Fruit fly (Drosophila melanogaster) whole organism, embryonic: ENCODE data around the gene CG42671.

ENCODE experiments used
- Awh ChIP-seq: fragments of 200-800 bp; sonication (Bioruptor generic); IDR thresholded peaks from 2 replicates; pipeline ENCODE4, ENCODE4 v1.3.6; 2022; ENCODE audit warnings: missing biosample characterization, missing genetic modification characterization
- CG11504 ChIP-seq: fragments of 200-800 bp; sonication (Bioruptor generic); optimal IDR thresholded peaks from 3 replicates; lab custom pipeline; 2019; ENCODE audit warnings: missing biosample characterization, mild to moderate bottlenecking, missing genetic modification characterization, moderate library complexity
- CG14710 ChIP-seq: fragments of 200-800 bp; sonication (Bioruptor generic); optimal IDR thresholded peaks from 3 replicates; lab custom pipeline; 2019; ENCODE audit warnings: missing biosample characterization, mild to moderate bottlenecking, missing genetic modification characterization, moderate library complexity
- CG31365 ChIP-seq: fragments of 200-800 bp; sonication (Bioruptor generic); optimal IDR thresholded peaks from 2 replicates; lab custom pipeline; 2018; ENCODE audit warnings: missing biosample characterization, mild to moderate bottlenecking, missing genetic modification characterization
- CG6175 ChIP-seq: fragments of 200-800 bp; sonication (Bioruptor generic); IDR thresholded peaks from 3 replicates; pipeline ENCODE4 v1.3.6; 2022; ENCODE audit warnings: missing biosample characterization, missing genetic modification characterization
- CG8290 ChIP-seq, 3 experiments: fragments of 200-800 bp; sonication (Bioruptor generic); optimal IDR thresholded peaks; 2 replicates each; lab custom pipeline; 2016 to 2019; ENCODE audit warnings: missing biosample characterization in 3 of 3, missing genetic modification characterization in 3 of 3, mild to moderate bottlenecking in 2 of 3, moderate library complexity in 1 of 3
- D19B ChIP-seq: fragments of 200-800 bp; sonication (Bioruptor generic); optimal IDR thresholded peaks from 2 replicates; lab custom pipeline; 2017; ENCODE audit warnings: missing biosample characterization, mild to moderate bottlenecking, missing genetic modification characterization
- Hr3 ChIP-seq: fragments of 200-800 bp; sonication (Bioruptor generic); optimal IDR thresholded peaks from 3 replicates; lab custom pipeline; 2016; ENCODE audit warnings: missing biosample characterization, missing genetic modification characterization
- Med ChIP-seq: fragments of 200-800 bp; sonication (Bioruptor generic); peaks from one replicate; lab custom pipeline; 2016; ENCODE audit warnings: missing biosample characterization, missing genetic modification characterization, mild to moderate bottlenecking, inconsistent platforms, moderate library complexity
- NFAT ChIP-seq: fragments of 200-800 bp; sonication (Bioruptor generic); IDR thresholded peaks from 2 replicates; pipeline ENCODE4 v1.3.6; 2022; ENCODE audit warnings: missing biosample characterization, missing genetic modification characterization
- Rfx ChIP-seq: fragments of 200-800 bp; sonication (Bioruptor generic); IDR thresholded peaks from 2 replicates; pipeline ENCODE4 v1.3.6; 2022; ENCODE audit warnings: missing biosample characterization, missing genetic modification characterization
- ara ChIP-seq: fragments of 200-800 bp; sonication (Bioruptor generic); IDR thresholded peaks from 2 replicates; pipeline ENCODE4 v1.3.6; 2022; ENCODE audit warnings: missing biosample characterization, missing genetic modification characterization
- caup ChIP-seq: fragments of 200-800 bp; sonication (Bioruptor generic); optimal IDR thresholded peaks from 3 replicates; lab custom pipeline; 2017; ENCODE audit warnings: missing biosample characterization, mild to moderate bottlenecking, missing genetic modification characterization, moderate library complexity; ENCODE audit not compliant: severe bottlenecking
- crc ChIP-seq: fragments of 200-800 bp; sonication (Bioruptor generic); optimal IDR thresholded peaks from 2 replicates; lab custom pipeline; 2016; ENCODE audit warnings: missing biosample characterization, missing genetic modification characterization
- cwo ChIP-seq: fragments of 200-800 bp; sonication (Bioruptor generic); optimal IDR thresholded peaks from 3 replicates; lab custom pipeline; 2017; ENCODE audit warnings: missing biosample characterization, missing genetic modification characterization, mild to moderate bottlenecking, moderate library complexity, missing genetic modification reagents
- dm ChIP-seq: fragments of 200-800 bp; sonication (Bioruptor generic); optimal IDR thresholded peaks from 3 replicates; lab custom pipeline; 2016; ENCODE audit warnings: missing biosample characterization, missing genetic modification characterization
- kni ChIP-seq: fragments of 200-800 bp; sonication (Bioruptor generic); optimal IDR thresholded peaks from 3 replicates; lab custom pipeline; 2017; ENCODE audit warnings: mild to moderate bottlenecking, missing biosample characterization, missing genetic modification reagents, missing genetic modification characterization
- lilli ChIP-seq: fragments of 200-800 bp; sonication (Bioruptor generic); optimal IDR thresholded peaks from 3 replicates; lab custom pipeline; 2016; ENCODE audit warnings: missing biosample characterization, missing genetic modification characterization
- sens ChIP-seq: fragments of 200-800 bp; sonication (Bioruptor generic); peaks from one replicate; lab custom pipeline; 2016; ENCODE audit warnings: missing biosample characterization, missing genetic modification characterization
- sqz ChIP-seq: fragments of 200-800 bp; sonication (Bioruptor generic); optimal IDR thresholded peaks from 3 replicates; lab custom pipeline; 2018; ENCODE audit warnings: missing biosample characterization, mild to moderate bottlenecking, missing genetic modification characterization

The CG42671 gene

dm6 chr3L:11278448-11279320 is 64.4 kb downstream of the CG42671 start (continued):
- TF ChIP-seq CG31365 (tag; lab: Kevin White, UChicago): no peak
- peak; percentile 44 for TF ChIP-seq caup (GFP tag; lab: Kevin White, UChicago)
- no peak for TF ChIP-seq dm
- TF ChIP-seq Awh (GFP tag; lab: Robert Waterston, UW): 0 out of 2 replicates have a peak, but pooled peaks have one; percentile 19

- peak; percentile 17; the same call in 1 of the 3 replicates for TF ChIP-seq CG6175 (GFP tag; lab: Robert Waterston, UW)
- peak; percentile 8 for TF ChIP-seq Med (GFP tag; lab: Kevin White, UChicago)
- TF ChIP-seq Rfx: peak; percentile 32; the same call in 1 of the 2 replicates
- TF ChIP-seq CG14710 (tag; lab: Kevin White, UChicago): no peak
- peak; percentile 54 for TF ChIP-seq cwo (GFP tag; lab: Kevin White, UChicago)
- TF ChIP-seq CG11504 (tag; lab: Kevin White, UChicago): peak; percentile 17
- TF ChIP-seq NFAT: 0 out of 2 replicates have a peak, but pooled peaks have one; percentile 7
- no peak for TF ChIP-seq Hr3 (GFP tag; lab: Kevin White, UChicago)
- no peak for TF ChIP-seq crc
- TF ChIP-seq ara: 0 out of 2 replicates have a peak, but pooled peaks have one; percentile 8
- TF ChIP-seq sens (GFP tag; lab: Kevin White, UChicago): peak; percentile 57
- no peak for TF ChIP-seq lilli (GFP tag; lab: Kevin White, UChicago)
- peak; percentile 45 for TF ChIP-seq sqz (GFP tag; lab: Kevin White, UChicago)
- peak; percentile 65 for TF ChIP-seq kni (GFP tag; lab: Kevin White, UChicago)
- no peak for TF ChIP-seq CG8290 (GFP tag; optimal IDR thresholded peaks at IDR 0.05; lab: Kevin White, UChicago)
- peak in 1 of 2 experiments; percentile 24 for TF ChIP-seq CG8290 (tag; optimal IDR thresholded peaks at IDR 0.05; lab: Kevin White, UChicago)
- TF ChIP-seq D19B (GFP tag; lab: Kevin White, UChicago): peak; percentile 20
Observed at dm6 chr3L:11279321-11279827, 65.1 kb downstream of the CG42671 start.
